Worm (Caenorhabditis elegans) whole organism, mixed stage, embryonic: ENCODE measurements around the gene T14G8.6.

ENCODE experiments used
- nhr-12 ChIP-seq: fragments of 150-350 bp; optimal IDR thresholded peaks from 2 replicates; lab custom pipeline; 2014; ENCODE audit warnings: missing biosample characterization, missing genetic modification characterization
- snpc-4 ChIP-seq: fragments of 150-350 bp; optimal IDR thresholded peaks from 2 replicates; lab custom pipeline; 2014; ENCODE audit warnings: missing biosample characterization, missing genetic modification characterization

ce11 chrX:12874798-12875342, 12.2 kb upstream of the T14G8.6 start:
- TF ChIP-seq nhr-12 (tag; lab: Kevin White, UChicago), result no peak
- TF ChIP-seq snpc-4 (tag; lab: Kevin White, UChicago), result no peak
